Worm (Caenorhabditis elegans) whole organism, L3 larva: ENCODE measurements around the gene glr-2.

Experiments
- eor-1 ChIP-seq, 2 experiments: fragments of 150-350 bp; optimal IDR thresholded peaks; 2 replicates each; lab custom pipeline; 2014 to 2018; ENCODE audit warnings: missing biosample characterization in 2 of 2, missing genetic modification characterization in 2 of 2
- lin-15B ChIP-seq: fragments of 150-350 bp; optimal IDR thresholded peaks from 2 replicates; lab custom pipeline; 2014; ENCODE audit warnings: missing biosample characterization, missing genetic modification characterization
- nhr-12 ChIP-seq: fragments of 150-350 bp; optimal IDR thresholded peaks from 2 replicates; lab custom pipeline; 2014; ENCODE audit warnings: missing biosample characterization, missing genetic modification characterization
- nhr-77 ChIP-seq: fragments of 150-350 bp; optimal IDR thresholded peaks from 2 replicates; lab custom pipeline; 2014; ENCODE audit warnings: missing biosample characterization, missing genetic modification characterization
- pha-4 ChIP-seq: fragments of 150-350 bp; optimal IDR thresholded peaks from 2 replicates; lab custom pipeline; 2014; ENCODE audit warnings: missing biosample characterization, missing genetic modification reagents, missing genetic modification characterization
- unc-39 ChIP-seq: sonication (generic microtip); optimal IDR thresholded peaks from 4 replicates; lab custom pipeline; 2017; ENCODE audit warnings: missing biosample characterization, missing genetic modification characterization
- unc-62 ChIP-seq: fragments of 150-350 bp; sonication (generic microtip); optimal IDR thresholded peaks from 4 replicates; lab custom pipeline; 2014; ENCODE audit warnings: missing biosample characterization, missing genetic modification reagents, missing genetic modification characterization

DNA sequence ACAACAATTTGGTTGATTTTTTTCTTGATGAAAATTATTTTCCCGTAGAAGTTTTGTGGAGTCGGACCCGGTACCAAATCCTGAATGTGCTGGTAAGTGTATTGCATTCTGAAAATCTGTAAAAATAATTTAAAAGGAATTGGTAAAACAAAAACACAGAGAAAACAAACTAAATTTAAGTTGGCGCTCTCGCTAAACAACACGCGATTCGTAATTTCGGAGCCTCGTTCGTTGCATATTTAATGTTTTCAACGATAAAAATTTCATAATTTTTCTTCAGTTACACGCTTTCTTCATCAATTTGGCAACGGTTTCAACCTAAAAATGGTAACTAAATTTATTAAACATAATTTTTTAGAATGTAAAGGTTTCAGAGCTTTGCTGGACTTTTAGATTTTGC, 11.2 kb downstream of the glr-2 start, which contains the start of the genes pot-1 and ggtb-1:
- TF ChIP-seq nhr-77 (tag; lab: Kevin White, UChicago) (no peak), lin-15B (peak; percentile 5), pha-4 (tag; lab: Kevin White, UChicago) (peak; percentile 31), nhr-12 (tag; lab: Kevin White, UChicago) (no peak), eor-1 (tag; optimal IDR thresholded peaks at IDR 0.05; lab: Kevin White, UChicago) (no peak), unc-62 (GFP tag; lab: Kevin White, UChicago) (no peak), unc-39 (tag; lab: Kevin White, UChicago) (no peak)
